Worm (Caenorhabditis elegans) whole organism, young adult: ENCODE data around the gene R11D1.7.

Source experiments
- B0261.1 ChIP-seq: sonication (generic microtip); optimal IDR thresholded peaks from 2 replicates; lab custom pipeline; 2016; ENCODE audit warnings: mild to moderate bottlenecking, missing genetic modification characterization, moderate library complexity, missing compliant biosample characterization
- B0336.3 ChIP-seq: fragments of 200-800 bp; sonication (Bioruptor generic); IDR thresholded peaks from 2 replicates; pipeline ENCODE4 v1.3.6; 2022; ENCODE audit warnings: missing genetic modification characterization, missing compliant biosample characterization
- D2030.7 ChIP-seq: fragments of 200-800 bp; sonication (Bioruptor generic); IDR thresholded peaks from 2 replicates; pipeline ENCODE4 v1.3.6; 2022; ENCODE audit warnings: missing genetic modification reagents, missing genetic modification characterization, missing compliant biosample characterization
- F22D6.2 ChIP-seq: sonication (generic microtip); optimal IDR thresholded peaks from 2 replicates; lab custom pipeline; 2016; ENCODE audit warnings: mild to moderate bottlenecking, missing genetic modification characterization, missing compliant biosample characterization
- F23B12.7 ChIP-seq: sonication (generic microtip); optimal IDR thresholded peaks from 2 replicates; lab custom pipeline; 2017; ENCODE audit warnings: missing genetic modification characterization, mild to moderate bottlenecking, missing compliant biosample characterization, antibody characterized with exemption, moderate library complexity; ENCODE audit not compliant: insufficient read depth
- F33H1.4 ChIP-seq: fragments of 200-800 bp; sonication (Bioruptor generic); IDR thresholded peaks from 2 replicates; pipeline ENCODE4 v1.3.6; 2022; ENCODE audit warnings: missing genetic modification reagents, missing genetic modification characterization, missing compliant biosample characterization
- T07F8.4 ChIP-seq: sonication (generic microtip); optimal IDR thresholded peaks from 2 replicates; lab custom pipeline; 2016; ENCODE audit warnings: mild to moderate bottlenecking, missing genetic modification characterization, moderate library complexity, missing compliant biosample characterization
- Y53F4B.3 ChIP-seq: fragments of 200-800 bp; sonication (Bioruptor generic); IDR thresholded peaks from 2 replicates; pipeline ENCODE4 v1.3.6; 2022; ENCODE audit warnings: missing genetic modification reagents, missing genetic modification characterization, missing compliant biosample characterization
- Y56A3A.18 ChIP-seq: fragments of 200-800 bp; sonication (Bioruptor generic); IDR thresholded peaks from 2 replicates; pipeline ENCODE4 v1.3.6; 2022; ENCODE audit warnings: missing genetic modification reagents, missing genetic modification characterization, missing compliant biosample characterization
- akir-1 ChIP-seq: fragments of 200-800 bp; sonication (Bioruptor generic); optimal IDR thresholded peaks from 2 replicates; lab custom pipeline; 2018; ENCODE audit warnings: mild to moderate bottlenecking, missing genetic modification characterization, moderate library complexity, missing compliant biosample characterization
- attf-3 ChIP-seq: fragments of 200-800 bp; sonication (Bioruptor generic); conservative IDR thresholded peaks from 2 replicates; pipeline ENCODE4 v1.3.6; 2022; ENCODE audit warnings: missing genetic modification reagents, missing genetic modification characterization, missing compliant biosample characterization
- attf-5 ChIP-seq: fragments of 200-800 bp; sonication (Bioruptor generic); optimal IDR thresholded peaks from 2 replicates; lab custom pipeline; 2018; ENCODE audit warnings: mild to moderate bottlenecking, missing genetic modification characterization, missing compliant biosample characterization
- bed-1 ChIP-seq: fragments of 200-800 bp; sonication (Bioruptor generic); IDR thresholded peaks from 2 replicates; pipeline ENCODE4 v1.3.6; 2022; ENCODE audit warnings: missing genetic modification reagents, missing genetic modification characterization, missing compliant biosample characterization
- cebp-1 ChIP-seq, 2 experiments: fragments of 200-800 bp in 1 of 2; sonication (Bioruptor generic) in 1 of 2; sonication (generic microtip) in 1 of 2; IDR thresholded peaks in 1 of 2; optimal IDR thresholded peaks in 1 of 2; 2 replicates each; pipeline versions ENCODE4 v1.3.6 to Lab custom; 2017 to 2022; ENCODE audit warnings: missing compliant biosample characterization in 2 of 2, missing genetic modification characterization in 2 of 2, mild to moderate bottlenecking in 1 of 2, missing genetic modification reagents in 1 of 2, moderate library complexity in 1 of 2
- ceh-58 ChIP-seq: fragments of 200-800 bp; sonication (Bioruptor generic); IDR thresholded peaks from 2 replicates; pipeline ENCODE4 v1.3.6; 2022; ENCODE audit warnings: missing genetic modification characterization, missing compliant biosample characterization
- ceh-91 ChIP-seq: fragments of 200-800 bp; sonication (Bioruptor generic); IDR thresholded peaks from 2 replicates; pipeline ENCODE4 v1.3.6; 2022; ENCODE audit warnings: missing genetic modification reagents, missing genetic modification characterization, missing compliant biosample characterization
- dox-1 ChIP-seq: fragments of 200-800 bp; sonication (Bioruptor generic); IDR thresholded peaks from 2 replicates; pipeline ENCODE4 v1.3.6; 2022; ENCODE audit warnings: missing genetic modification reagents, missing genetic modification characterization, missing compliant biosample characterization
- egl-18 ChIP-seq: fragments of 200-800 bp; sonication (Bioruptor generic); IDR thresholded peaks from 2 replicates; pipeline ENCODE4 v1.3.6; 2022; ENCODE audit warnings: missing genetic modification reagents, missing genetic modification characterization, missing compliant biosample characterization
- ets-4 ChIP-seq: fragments of 200-800 bp; sonication (Bioruptor generic); optimal IDR thresholded peaks from 2 replicates; lab custom pipeline; 2018; ENCODE audit warnings: mild to moderate bottlenecking, missing genetic modification characterization, missing compliant biosample characterization
- hlh-26 ChIP-seq: fragments of 200-800 bp; sonication (Bioruptor generic); conservative IDR thresholded peaks from 2 replicates; pipeline ENCODE4 v1.3.6; 2022; ENCODE audit warnings: missing genetic modification reagents, missing genetic modification characterization, missing compliant biosample characterization
- hrde-1 ChIP-seq: sonication (generic microtip); optimal IDR thresholded peaks from 2 replicates; lab custom pipeline; 2016; ENCODE audit warnings: missing genetic modification characterization, mild to moderate bottlenecking, missing compliant biosample characterization, moderate library complexity, missing genotype, missing genetic modification reagents, borderline replicate concordance
- hsf-1 ChIP-seq: fragments of 200-800 bp; sonication (Bioruptor generic); IDR thresholded peaks from 2 replicates; pipeline ENCODE4 v1.3.6; 2022; ENCODE audit warnings: missing genetic modification reagents, missing genetic modification characterization, missing compliant biosample characterization
- lin-54 ChIP-seq: fragments of 200-800 bp; sonication (Bioruptor generic); optimal IDR thresholded peaks from 2 replicates; lab custom pipeline; 2018; ENCODE audit warnings: mild to moderate bottlenecking, missing genetic modification characterization, missing compliant biosample characterization
- lir-1 ChIP-seq: fragments of 200-800 bp; sonication (Bioruptor generic); conservative IDR thresholded peaks from 2 replicates; pipeline ENCODE4 v1.3.6; 2022; ENCODE audit warnings: missing genetic modification reagents, missing genetic modification characterization, missing compliant biosample characterization
- madf-10 ChIP-seq: sonication (generic microtip); optimal IDR thresholded peaks from 2 replicates; lab custom pipeline; 2016; ENCODE audit warnings: mild to moderate bottlenecking, missing genetic modification characterization, missing compliant biosample characterization
- madf-6 ChIP-seq: fragments of 200-800 bp; sonication (Bioruptor generic); IDR thresholded peaks from 2 replicates; pipeline ENCODE4 v1.3.6; 2022; ENCODE audit warnings: missing genetic modification reagents, missing genetic modification characterization, missing compliant biosample characterization
- madf-8 ChIP-seq: fragments of 200-800 bp; sonication (Bioruptor generic); conservative IDR thresholded peaks from 2 replicates; pipeline ENCODE4 v1.3.6; 2022; ENCODE audit warnings: missing genetic modification reagents, missing genetic modification characterization, missing compliant biosample characterization
- mcd-1 ChIP-seq: fragments of 200-800 bp; sonication (Bioruptor generic); IDR thresholded peaks from 2 replicates; pipeline ENCODE4 v1.3.6; 2022; ENCODE audit warnings: missing genetic modification reagents, missing genetic modification characterization, missing compliant biosample characterization
- nhr-120 ChIP-seq: fragments of 200-800 bp; sonication (Bioruptor generic); IDR thresholded peaks from 2 replicates; pipeline ENCODE4 v1.3.6; 2022; ENCODE audit warnings: missing genetic modification characterization, missing compliant biosample characterization
- nhr-179 ChIP-seq: sonication (generic microtip); optimal IDR thresholded peaks from 2 replicates; lab custom pipeline; 2016; ENCODE audit warnings: mild to moderate bottlenecking, missing genetic modification characterization, missing compliant biosample characterization
- rec-8 ChIP-seq, 2 experiments: sonication (generic microtip); optimal IDR thresholded peaks; 2 replicates each; lab custom pipeline; 2016; ENCODE audit warnings: mild to moderate bottlenecking in 2 of 2, missing genetic modification characterization in 2 of 2, missing genetic modification reagents in 2 of 2, missing genotype in 2 of 2, missing biosample characterization in 1 of 2, missing compliant biosample characterization in 1 of 2, moderate library complexity in 1 of 2
- rpc-1 ChIP-seq, 2 experiments: fragments of 150-350 bp in 1 of 2; sonication (generic microtip) in 1 of 2; optimal IDR thresholded peaks; 2 replicates each; lab custom pipeline; 2014 to 2018; ENCODE audit warnings: missing biosample characterization in 1 of 2, missing genetic modification characterization in 1 of 2, missing genetic modification reagents in 1 of 2, missing genotype in 1 of 2
- sdz-38 ChIP-seq: sonication (generic microtip); optimal IDR thresholded peaks from 2 replicates; lab custom pipeline; 2016; ENCODE audit warnings: missing genotype, missing genetic modification characterization, missing compliant biosample characterization
- snpc-1.3 ChIP-seq: sonication (generic microtip); optimal IDR thresholded peaks from 2 replicates; lab custom pipeline; 2017; ENCODE audit warnings: missing genetic modification characterization, mild to moderate bottlenecking, missing compliant biosample characterization, antibody characterized with exemption, moderate library complexity, missing genotype, missing genetic modification reagents; ENCODE audit not compliant: insufficient read depth
- snpc-4 ChIP-seq, 5 experiments: fragments of 150-350 bp in 1 of 5; sonication (generic microtip) in 4 of 5; optimal IDR thresholded peaks; 2 replicates each; lab custom pipeline; 2014 to 2018; ENCODE audit warnings: missing genetic modification characterization in 5 of 5, missing biosample characterization in 3 of 5, antibody characterized with exemption in 2 of 5, mild to moderate bottlenecking in 2 of 5, missing compliant biosample characterization in 2 of 5, missing genotype in 2 of 5, moderate library complexity in 2 of 5, missing genetic modification reagents in 1 of 5
- tbp1 ChIP-seq: fragments of 200-800 bp; sonication (Bioruptor generic); optimal IDR thresholded peaks from 2 replicates; lab custom pipeline; 2018; ENCODE audit warnings: mild to moderate bottlenecking, missing genetic modification characterization, missing compliant biosample characterization
- unc-62 ChIP-seq: fragments of 150-350 bp; optimal IDR thresholded peaks from 2 replicates; lab custom pipeline; 2014; ENCODE audit warnings: missing biosample characterization, missing genetic modification reagents, missing genetic modification characterization
- ztf-22 ChIP-seq: fragments of 200-800 bp; sonication (Bioruptor generic); optimal IDR thresholded peaks from 2 replicates; lab custom pipeline; 2018; ENCODE audit warnings: mild to moderate bottlenecking, missing genetic modification characterization, moderate library complexity, missing compliant biosample characterization
- ztf-25 ChIP-seq: fragments of 200-800 bp; sonication (Bioruptor generic); IDR thresholded peaks from 2 replicates; pipeline ENCODE4 v1.3.6; 2022; ENCODE audit warnings: missing genetic modification reagents, missing genetic modification characterization, missing compliant biosample characterization
- ztf-6 ChIP-seq: fragments of 200-800 bp; sonication (Bioruptor generic); IDR thresholded peaks from 2 replicates; pipeline ENCODE4 v1.3.6; 2022; ENCODE audit warnings: missing genetic modification reagents, missing genetic modification characterization, missing compliant biosample characterization

Gene R11D1.7

DNA sequence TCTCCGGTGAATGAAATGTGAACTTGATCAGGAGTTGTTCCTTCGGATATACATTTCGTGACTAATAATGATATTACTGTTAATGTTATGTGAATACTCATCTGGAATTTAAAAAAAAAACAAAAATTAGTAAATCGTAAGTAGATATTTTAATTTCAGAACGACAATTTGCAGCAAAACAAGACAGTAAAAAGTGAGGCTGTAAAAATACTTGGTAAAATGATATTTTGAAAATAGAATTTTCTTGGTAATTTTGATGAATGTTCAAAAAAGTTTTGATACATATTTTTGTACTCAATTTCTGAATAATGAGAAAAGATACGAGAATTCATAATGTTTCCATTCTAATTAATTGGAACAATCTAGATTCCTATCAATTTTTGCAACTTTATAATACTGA, 39.8 kb downstream of the R11D1.7 start, which contains the start of gene papl-1:
TSS of gene papl-1 (minus strand) at position 101 of the 400 bp plus-strand sequence.
- TF ChIP-seq Y53F4B.3 (GFP tag; lab: Robert Waterston, UW) (no peak), D2030.7 (no peak), B0336.3 (GFP tag; lab: Robert Waterston, UW) (no peak), ztf-25 (no peak), unc-62 (no peak), hsf-1 (GFP tag; lab: Robert Waterston, UW) (no peak), T07F8.4 (tag; lab: Kevin White, UChicago) (no peak), bed-1 (no peak)

DNA sequence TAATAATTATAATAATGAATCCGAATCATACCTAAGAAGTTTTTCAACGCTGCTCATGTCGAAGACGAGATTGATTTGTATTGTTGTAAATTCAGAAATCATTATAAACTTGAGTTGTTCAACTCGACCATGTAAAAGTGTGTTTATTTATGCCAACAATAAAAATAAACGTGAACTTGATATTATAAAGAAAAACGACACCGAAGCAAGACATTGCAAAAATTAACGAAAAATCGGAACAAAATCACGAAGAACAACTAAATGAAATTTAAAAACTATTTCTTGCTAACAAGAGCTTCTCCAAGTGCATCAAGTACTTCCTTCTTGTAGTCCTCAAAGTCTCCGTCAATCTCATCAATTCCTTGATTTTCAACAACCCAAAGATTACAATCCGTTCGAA, 41.1 kb downstream of the R11D1.7 start, which contains the start of gene F18E2.15:
TSS of gene F18E2.15 (minus strand) at position 101 of the 400 bp plus-strand sequence.
- TF ChIP-seq ztf-25 (no peak), madf-10 (tag; lab: Kevin White, UChicago) (no peak), rec-8 (tag; optimal IDR thresholded peaks at IDR 0.05; lab: Kevin White, UChicago) (no peak), ceh-58 (GFP tag; lab: Robert Waterston, UW) (no peak), F33H1.4 (no peak), ztf-22 (GFP tag; lab: Kevin White, UChicago) (no peak), egl-18 (GFP tag; lab: Robert Waterston, UW) (no peak), tbp1 (GFP tag; lab: Kevin White, UChicago) (no peak), ceh-91 (no peak), snpc-4 (GFP tag; optimal IDR thresholded peaks at IDR 0.05; lab: Kevin White, UChicago) (no peak), snpc-4 (tag; optimal IDR thresholded peaks at IDR 0.05; lab: Kevin White, UChicago) (no peak), hlh-26 (no peak), F22D6.2 (tag; lab: Kevin White, UChicago) (no peak)

DNA sequence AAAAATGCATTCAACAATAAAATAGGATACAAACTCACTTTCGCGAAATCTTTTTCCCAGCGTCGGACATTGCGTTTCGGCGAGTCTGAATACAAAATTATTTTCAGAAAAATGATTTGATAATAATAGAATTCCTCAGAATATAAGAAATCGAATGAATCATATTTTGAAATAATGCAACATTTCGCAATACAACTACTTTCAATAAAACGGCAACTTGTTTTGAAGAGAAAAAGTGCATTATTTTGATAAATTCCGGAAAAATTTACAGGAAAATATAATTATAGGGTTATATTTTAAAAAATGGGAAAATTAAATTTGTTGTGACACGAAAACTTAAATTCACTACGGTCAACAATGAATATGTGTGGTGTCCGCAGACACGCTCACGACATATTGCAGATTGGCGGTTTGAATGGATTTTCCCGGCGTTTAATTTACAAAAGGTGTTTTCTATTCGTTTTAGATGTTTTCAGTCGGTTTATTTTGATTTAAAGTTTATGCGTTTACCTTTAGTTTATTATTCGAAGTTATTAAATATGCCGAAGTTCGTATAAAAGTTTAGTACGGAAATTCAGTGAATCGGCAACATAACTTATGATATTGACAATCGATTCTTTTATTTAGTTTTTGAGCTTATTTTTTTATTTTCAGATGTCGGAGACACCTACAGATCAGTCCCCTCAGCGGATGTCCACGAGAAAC, 43.6 kb downstream of the R11D1.7 start, which contains the start of the genes abcf-1 and scc-3:
TSS of gene abcf-1 (minus strand) at position 85 of the 705 bp plus-strand sequence.
TSS of gene scc-3 (plus strand) at position 655 of the 705 bp plus-strand sequence.
- no peak for TF ChIP-seq sdz-38 (tag; lab: Kevin White, UChicago)
- TF ChIP-seq unc-62 = no peak
- TF ChIP-seq D2030.7 = 0 out of 2 replicates have a peak, but pooled peaks have one; percentile 35
- TF ChIP-seq tbp1 (GFP tag; lab: Kevin White, UChicago) = peak; percentile 15
- no peak for TF ChIP-seq nhr-120 (GFP tag; lab: Robert Waterston, UW)
- no peak for TF ChIP-seq rec-8 (tag; optimal IDR thresholded peaks at IDR 0.05; lab: Kevin White, UChicago)
- no peak for TF ChIP-seq B0261.1 (tag; lab: Kevin White, UChicago)
- TF ChIP-seq F23B12.7 (tag; lab: Kevin White, UChicago) = peak; percentile 25
- peak; percentile 60 for TF ChIP-seq madf-8 (GFP tag; lab: Robert Waterston, UW)
- TF ChIP-seq T07F8.4 (tag; lab: Kevin White, UChicago) = no peak
- TF ChIP-seq nhr-179 = no peak
- TF ChIP-seq ztf-22 (GFP tag; lab: Kevin White, UChicago) = no peak
- TF ChIP-seq snpc-1.3 (tag; lab: Kevin White, UChicago) = peak; percentile 71
- no peak for TF ChIP-seq akir-1 (GFP tag; lab: Kevin White, UChicago)
- no peak for TF ChIP-seq attf-5
- TF ChIP-seq snpc-4 (GFP tag; optimal IDR thresholded peaks at IDR 0.05; lab: Kevin White, UChicago) = no peak
- peak in 1 of 4 experiments; percentile 43 for TF ChIP-seq snpc-4 (tag; optimal IDR thresholded peaks at IDR 0.05; lab: Kevin White, UChicago)
- peak; percentile 35 for TF ChIP-seq lin-54 (GFP tag; lab: Kevin White, UChicago)
- TF ChIP-seq ets-4 (GFP tag; lab: Kevin White, UChicago) = no peak
- TF ChIP-seq madf-6 (GFP tag; lab: Robert Waterston, UW) = peak; percentile 81; the same call in 1 of the 2 replicates
- no peak for TF ChIP-seq hrde-1
- peak; percentile 64 for TF ChIP-seq attf-3 (GFP tag; lab: Robert Waterston, UW)
- peak; percentile 48 for TF ChIP-seq F33H1.4
- no peak for TF ChIP-seq ztf-6 (GFP tag; lab: Robert Waterston, UW)
- no peak for TF ChIP-seq rpc-1 (optimal IDR thresholded peaks at IDR 0.05; lab: Kevin White, UChicago)
- TF ChIP-seq rpc-1 (tag; optimal IDR thresholded peaks at IDR 0.05; lab: Kevin White, UChicago) = no peak
- no peak for TF ChIP-seq lir-1 (GFP tag; lab: Robert Waterston, UW)
- TF ChIP-seq ceh-91 = peak; percentile 61
- 0 out of 2 replicates have a peak, but pooled peaks have one; percentile 14 for TF ChIP-seq dox-1 (GFP tag; lab: Robert Waterston, UW)
- no peak for TF ChIP-seq Y56A3A.18
- TF ChIP-seq mcd-1 (GFP tag; lab: Robert Waterston, UW) = no peak
- no peak for TF ChIP-seq cebp-1 (GFP tag; IDR thresholded peaks at IDR 0.05; lab: Robert Waterston, UW)
- TF ChIP-seq cebp-1 (tag; optimal IDR thresholded peaks at IDR 0.05; lab: Kevin White, UChicago) = peak; percentile 80
